Fruit fly (Drosophila melanogaster): ENCODE data around the gene CG14543.

CG14543 gene

DNA sequence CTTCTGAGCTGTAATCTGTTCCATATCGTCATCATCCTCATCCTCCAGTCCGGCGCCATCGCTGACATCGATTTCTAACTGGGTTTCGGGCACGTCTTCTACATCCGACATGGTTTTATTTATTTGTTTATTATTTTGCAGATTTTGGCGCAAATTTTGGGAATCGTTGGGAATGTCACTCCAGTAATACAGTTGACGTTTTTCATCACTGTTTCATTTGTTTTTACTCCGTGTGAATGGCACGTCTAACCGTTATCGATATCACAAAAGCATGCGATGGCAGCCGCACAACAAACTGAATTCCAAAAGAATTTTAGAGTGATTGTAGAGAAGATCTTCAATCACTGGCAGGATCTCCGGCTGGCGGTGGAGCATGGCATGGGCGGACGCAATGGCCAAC lies at the start of gene CG14543, which contains the start of gene Sld5 (continued):
- TF ChIP-seq CoRest (tag; optimal IDR thresholded peaks at IDR 0.05) (peak; percentile 1), CG8478 (optimal IDR thresholded peaks at IDR 0.05) (no peak), CG13287 (GFP tag; IDR thresholded peaks at IDR 0.05; ENCODE audit: partially characterized antibody) (peak; percentile 50; the same call in 1 of the 2 replicates), Dbx (GFP tag; IDR thresholded peaks at IDR 0.05) (peak; percentile 46; the same call in 1 of the 3 replicates), Med (GFP tag) (peak; percentile 84), sens (GFP tag) (no peak), grau (tag; optimal IDR thresholded peaks at IDR 0.05) (no peak), lmd (GFP tag; IDR thresholded peaks at IDR 0.05) (no peak), CG13624 (GFP tag; optimal IDR thresholded peaks at IDR 0.05) (no peak), CG1529 (GFP tag; optimal IDR thresholded peaks at IDR 0.05) (no peak), CG10267 (tag; optimal IDR thresholded peaks at IDR 0.05) (peak; percentile 88), D (optimal IDR thresholded peaks at IDR 0.05) (no peak), D (GFP tag; optimal IDR thresholded peaks at IDR 0.05) (no peak), sd (tag; optimal IDR thresholded peaks at IDR 0.05) (peak; percentile 60), CG13296 (GFP tag; optimal IDR thresholded peaks at IDR 0.05) (no peak), CG11398 (GFP tag; optimal IDR thresholded peaks at IDR 0.05) (no peak), Dp (GFP tag; optimal IDR thresholded peaks at IDR 0.05) (peak; percentile 67), Pdp1 (GFP tag; optimal IDR thresholded peaks at IDR 0.05) (peak in 1 of 2 experiments; percentile 17), Hr51 (GFP tag; optimal IDR thresholded peaks at IDR 0.05) (no peak), CG8924 (tag; optimal IDR thresholded peaks at IDR 0.05) (peak; percentile 13), Xbp1 (GFP tag; optimal IDR thresholded peaks at IDR 0.05) (peak; percentile 27), CG2120 (GFP tag; optimal IDR thresholded peaks at IDR 0.05) (peak; percentile 33), CG3995 (GFP tag; optimal IDR thresholded peaks at IDR 0.05) (no peak), Sry-δ (GFP tag; optimal IDR thresholded peaks at IDR 0.05) (peak; percentile 40), crp (GFP tag; optimal IDR thresholded peaks at IDR 0.05) (peak in 1 of 2 experiments; percentile 77), bowl (GFP tag; IDR thresholded peaks at IDR 0.05) (no peak), CkIIα-i1 (GFP tag; IDR thresholded peaks at IDR 0.05) (no peak), Antp (GFP tag; optimal IDR thresholded peaks at IDR 0.05) (peak; percentile 39), wor (GFP tag; IDR thresholded peaks at IDR 0.05) (no peak), CG7372 (GFP tag; IDR thresholded peaks at IDR 0.05) (no peak), CG12659 (GFP tag; optimal IDR thresholded peaks at IDR 0.05) (peak; percentile 39), vnd (GFP tag; IDR thresholded peaks at IDR 0.05; ENCODE audit: partially characterized antibody) (no peak), Nf-YB (GFP tag; optimal IDR thresholded peaks at IDR 0.05) (no peak), ewg (GFP tag; optimal IDR thresholded peaks at IDR 0.05) (peak; percentile 10), NfI (GFP tag; optimal IDR thresholded peaks at IDR 0.05) (peak; percentile 38), dmrt11E (tag; optimal IDR thresholded peaks at IDR 0.05) (no peak), amos (GFP tag; IDR thresholded peaks at IDR 0.05; ENCODE audit: partially characterized antibody) (peak; percentile 27; the same call in 1 of the 2 replicates), Scr (GFP tag; IDR thresholded peaks at IDR 0.05; ENCODE audit: partially characterized antibody) (0 out of 2 replicates have a peak, but pooled peaks have one; percentile 13), CG7963 (GFP tag; IDR thresholded peaks at IDR 0.05; ENCODE audit: partially characterized antibody) (no peak), CG8765 (GFP tag; IDR thresholded peaks at IDR 0.05) (no peak), CG12299 (tag; optimal IDR thresholded peaks at IDR 0.05) (no peak), Dref (GFP tag; IDR thresholded peaks at IDR 0.05) (peak; percentile 73), da (GFP tag; optimal IDR thresholded peaks at IDR 0.05) (no peak), CG11504 (tag; optimal IDR thresholded peaks at IDR 0.05) (no peak), bcd (GFP tag; optimal IDR thresholded peaks at IDR 0.05) (peak; percentile 6), CG4282 (GFP tag; optimal IDR thresholded peaks at IDR 0.05) (no peak), CG2116 (GFP tag; optimal IDR thresholded peaks at IDR 0.05) (peak; percentile 14), pum (GFP tag; optimal IDR thresholded peaks at IDR 0.05) (no peak), Dip2 (GFP tag; IDR thresholded peaks at IDR 0.05) (no peak), CG5953 (GFP tag; IDR thresholded peaks at IDR 0.05) (no peak), CG4617 (GFP tag; optimal IDR thresholded peaks at IDR 0.05; ENCODE audit: borderline replicate concordance) (peak; percentile 12)
